Worm (Caenorhabditis elegans): ENCODE measurements around the gene vpat-1.

- TF ChIP-seq lin-39 (tag; optimal IDR thresholded peaks at IDR 0.05): no peak
- peak; percentile 90 for TF ChIP-seq ama-1 (optimal IDR thresholded peaks at IDR 0.05)
- TF ChIP-seq snpc-4 (tag; optimal IDR thresholded peaks at IDR 0.05): no peak
- no peak for TF ChIP-seq fos-1 (tag; optimal IDR thresholded peaks at IDR 0.05)
- TF ChIP-seq lsy-2 (tag; optimal IDR thresholded peaks at IDR 0.05): peak in 1 of 2 experiments; percentile 23
- TF ChIP-seq nhr-10 (tag; optimal IDR thresholded peaks at IDR 0.05): no peak
- TF ChIP-seq unc-62 (GFP tag; optimal IDR thresholded peaks at IDR 0.05): no peak
- no peak for TF ChIP-seq nhr-129 (tag; optimal IDR thresholded peaks at IDR 0.05)
- TF ChIP-seq ztf-4 (tag; optimal IDR thresholded peaks at IDR 0.05): no peak
Measured at ce11 chrX:1012385-1012866, 33.6 kb downstream of the vpat-1 start.

Measured in whole organism, L2 larva.